Worm (Caenorhabditis elegans) whole organism, L3 larva: ENCODE measurements around the gene egg-1.

Experiments
- R02D3.7 ChIP-seq: fragments of 150-350 bp; optimal IDR thresholded peaks from 2 replicates; lab custom pipeline; 2014; ENCODE audit warnings: missing biosample characterization, missing genetic modification characterization
- ZK546.5 ChIP-seq: sonication (generic microtip); optimal IDR thresholded peaks from 2 replicates; lab custom pipeline; 2017; ENCODE audit warnings: missing biosample characterization, missing genetic modification characterization
- ama-1 ChIP-seq: fragments of 150-350 bp; optimal IDR thresholded peaks from 2 replicates; lab custom pipeline; 2018
- ceh-16 ChIP-seq: sonication (generic microtip); optimal IDR thresholded peaks from 2 replicates; lab custom pipeline; 2017; ENCODE audit warnings: missing biosample characterization, missing genetic modification characterization
- ceh-28 ChIP-seq: fragments of 150-350 bp; optimal IDR thresholded peaks from 2 replicates; lab custom pipeline; 2014; ENCODE audit warnings: missing biosample characterization, missing genetic modification reagents, missing genetic modification characterization
- ceh-82 ChIP-seq: fragments of 150-350 bp; optimal IDR thresholded peaks from 2 replicates; lab custom pipeline; 2014; ENCODE audit warnings: missing biosample characterization, missing genetic modification characterization
- daf-12 ChIP-seq: fragments of 150-350 bp; optimal IDR thresholded peaks from 2 replicates; lab custom pipeline; 2014; ENCODE audit warnings: missing biosample characterization, missing genetic modification reagents, missing genetic modification characterization
- egl-27 ChIP-seq: sonication (generic microtip); optimal IDR thresholded peaks from 4 replicates; lab custom pipeline; 2017; ENCODE audit warnings: missing biosample characterization, missing genetic modification reagents, missing genetic modification characterization
- egl-5 ChIP-seq: fragments of 150-350 bp; optimal IDR thresholded peaks from 2 replicates; lab custom pipeline; 2017; ENCODE audit warnings: missing biosample characterization, missing genetic modification reagents, missing genetic modification characterization, inconsistent platforms
- elt-1 ChIP-seq: fragments of 150-350 bp; optimal IDR thresholded peaks from 2 replicates; lab custom pipeline; 2014; ENCODE audit warnings: missing biosample characterization, missing genetic modification characterization
- elt-2 ChIP-seq: sonication (generic microtip); optimal IDR thresholded peaks from 2 replicates; lab custom pipeline; 2016; ENCODE audit warnings: missing genetic modification reagents, mild to moderate bottlenecking, missing genetic modification characterization, missing compliant biosample characterization
- elt-3 ChIP-seq, 3 experiments: fragments of 150-350 bp in 1 of 3; sonication (generic microtip) in 2 of 3; optimal IDR thresholded peaks; 2 replicates in 2 of 3; 4 replicates in 1 of 3; lab custom pipeline; 2014 to 2017; ENCODE audit warnings: missing biosample characterization in 3 of 3, missing genetic modification characterization in 3 of 3
- eor-1 ChIP-seq, 2 experiments: fragments of 150-350 bp; optimal IDR thresholded peaks; 2 replicates each; lab custom pipeline; 2014 to 2018; ENCODE audit warnings: missing biosample characterization in 2 of 2, missing genetic modification characterization in 2 of 2
- fkh-10 ChIP-seq: sonication (generic microtip); optimal IDR thresholded peaks from 2 replicates; lab custom pipeline; 2017; ENCODE audit warnings: missing biosample characterization, missing genetic modification reagents, missing genetic modification characterization
- fkh-2 ChIP-seq: fragments of 150-350 bp; optimal IDR thresholded peaks from 2 replicates; lab custom pipeline; 2014; ENCODE audit warnings: missing biosample characterization, missing genetic modification reagents, missing genetic modification characterization
- fos-1 ChIP-seq: fragments of 150-350 bp; optimal IDR thresholded peaks from 2 replicates; lab custom pipeline; 2014; ENCODE audit warnings: missing biosample characterization, missing genetic modification characterization
- hmg-11 ChIP-seq: sonication (generic microtip); optimal IDR thresholded peaks from 2 replicates; lab custom pipeline; 2016; ENCODE audit warnings: missing genetic modification characterization, missing compliant biosample characterization
- jun-1 ChIP-seq: fragments of 150-350 bp; optimal IDR thresholded peaks from 2 replicates; lab custom pipeline; 2014; ENCODE audit warnings: missing biosample characterization, missing genetic modification reagents, missing genetic modification characterization
- lin-15B ChIP-seq: fragments of 150-350 bp; optimal IDR thresholded peaks from 2 replicates; lab custom pipeline; 2014; ENCODE audit warnings: missing biosample characterization, missing genetic modification characterization
- lin-39 ChIP-seq: fragments of 150-350 bp; optimal IDR thresholded peaks from 2 replicates; lab custom pipeline; 2018; ENCODE audit warnings: missing biosample characterization, missing genetic modification reagents, missing genetic modification characterization
- lsy-12 ChIP-seq: sonication (generic microtip); optimal IDR thresholded peaks from 2 replicates; lab custom pipeline; 2016; ENCODE audit warnings: mild to moderate bottlenecking, missing genetic modification characterization, missing compliant biosample characterization
- mdl-1 ChIP-seq: fragments of 150-350 bp; optimal IDR thresholded peaks from 2 replicates; lab custom pipeline; 2014; ENCODE audit warnings: missing biosample characterization, missing genetic modification characterization
- mml-1 ChIP-seq: fragments of 150-350 bp; sonication (generic microtip); optimal IDR thresholded peaks from 3 replicates; lab custom pipeline; 2014; ENCODE audit warnings: missing biosample characterization, missing genetic modification characterization
- nfya-1 ChIP-seq: sonication (generic microtip); optimal IDR thresholded peaks from 2 replicates; lab custom pipeline; 2017; ENCODE audit warnings: missing genetic modification characterization, mild to moderate bottlenecking, missing compliant biosample characterization, antibody characterized with exemption, moderate library complexity; ENCODE audit not compliant: insufficient read depth
- nhr-11 ChIP-seq: fragments of 150-350 bp; optimal IDR thresholded peaks from 2 replicates; lab custom pipeline; 2014; ENCODE audit warnings: missing biosample characterization, missing genetic modification characterization
- nhr-12 ChIP-seq: fragments of 150-350 bp; optimal IDR thresholded peaks from 2 replicates; lab custom pipeline; 2014; ENCODE audit warnings: missing biosample characterization, missing genetic modification characterization
- nhr-23 ChIP-seq: fragments of 150-350 bp; optimal IDR thresholded peaks from 2 replicates; lab custom pipeline; 2014; ENCODE audit warnings: missing biosample characterization, missing genetic modification reagents, missing genetic modification characterization
- nhr-237 ChIP-seq: fragments of 150-350 bp; optimal IDR thresholded peaks from 2 replicates; lab custom pipeline; 2014; ENCODE audit warnings: missing biosample characterization, missing genetic modification characterization
- nhr-25 ChIP-seq: sonication (generic microtip); optimal IDR thresholded peaks from 2 replicates; lab custom pipeline; 2017; ENCODE audit warnings: missing biosample characterization, missing genetic modification characterization
- nhr-28 ChIP-seq: fragments of 150-350 bp; optimal IDR thresholded peaks from 2 replicates; lab custom pipeline; 2014; ENCODE audit warnings: missing biosample characterization, missing genetic modification characterization
- nhr-43 ChIP-seq: sonication (generic microtip); optimal IDR thresholded peaks from 2 replicates; lab custom pipeline; 2016; ENCODE audit warnings: mild to moderate bottlenecking, missing genetic modification characterization, missing compliant biosample characterization; ENCODE audit not compliant: poor library complexity, severe bottlenecking
- nhr-67 ChIP-seq: fragments of 150-350 bp; optimal IDR thresholded peaks from 2 replicates; lab custom pipeline; 2014; ENCODE audit warnings: missing biosample characterization, missing genetic modification characterization
- nhr-76 ChIP-seq: fragments of 150-350 bp; sonication (generic microtip); optimal IDR thresholded peaks from 5 replicates; lab custom pipeline; 2014; ENCODE audit warnings: missing biosample characterization, missing genetic modification characterization
- nhr-77 ChIP-seq: fragments of 150-350 bp; optimal IDR thresholded peaks from 2 replicates; lab custom pipeline; 2014; ENCODE audit warnings: missing biosample characterization, missing genetic modification characterization
- pha-4 ChIP-seq: fragments of 150-350 bp; optimal IDR thresholded peaks from 2 replicates; lab custom pipeline; 2014; ENCODE audit warnings: missing biosample characterization, missing genetic modification reagents, missing genetic modification characterization
- pqm-1 ChIP-seq: fragments of 150-350 bp; optimal IDR thresholded peaks from 2 replicates; lab custom pipeline; 2017; ENCODE audit warnings: missing biosample characterization, missing genetic modification characterization, inconsistent platforms
- sea-2 ChIP-seq: fragments of 150-350 bp; sonication (generic microtip); optimal IDR thresholded peaks from 4 replicates; lab custom pipeline; 2014; ENCODE audit warnings: missing biosample characterization, missing genetic modification reagents, missing genetic modification characterization
- skn-1 ChIP-seq: fragments of 150-350 bp; optimal IDR thresholded peaks from 2 replicates; lab custom pipeline; 2014; ENCODE audit warnings: missing biosample characterization, missing genetic modification characterization
- snpc-4 ChIP-seq: fragments of 150-350 bp; optimal IDR thresholded peaks from 2 replicates; lab custom pipeline; 2014; ENCODE audit warnings: missing biosample characterization, missing genetic modification characterization
- tbx-2 ChIP-seq: sonication (generic microtip); optimal IDR thresholded peaks from 2 replicates; lab custom pipeline; 2016; ENCODE audit warnings: mild to moderate bottlenecking, missing genetic modification characterization, missing compliant biosample characterization
- unc-39 ChIP-seq: sonication (generic microtip); optimal IDR thresholded peaks from 4 replicates; lab custom pipeline; 2017; ENCODE audit warnings: missing biosample characterization, missing genetic modification characterization
- unc-62 ChIP-seq: fragments of 150-350 bp; sonication (generic microtip); optimal IDR thresholded peaks from 4 replicates; lab custom pipeline; 2014; ENCODE audit warnings: missing biosample characterization, missing genetic modification reagents, missing genetic modification characterization
- zag-1 ChIP-seq: fragments of 150-350 bp; optimal IDR thresholded peaks from 2 replicates; lab custom pipeline; 2014; ENCODE audit warnings: missing biosample characterization, missing genetic modification characterization
- ztf-4 ChIP-seq: fragments of 150-350 bp; optimal IDR thresholded peaks from 2 replicates; lab custom pipeline; 2014; ENCODE audit warnings: missing biosample characterization, missing genetic modification characterization

Gene egg-1

ce11 chrIII:5758519-5759099, 30.6 kb downstream of the egg-1 start (continued):
- TF ChIP-seq unc-62 (GFP tag; lab: Kevin White, UChicago) (peak; percentile 37), nhr-67 (tag; lab: Kevin White, UChicago) (no peak), egl-27 (tag; lab: Kevin White, UChicago) (no peak), elt-1 (peak; percentile 33), nhr-11 (peak; percentile 71)

ce11 chrIII:5760721-5761120, 32.7 kb downstream of the egg-1 start:
- no peak for TF ChIP-seq nhr-12
- no peak for TF ChIP-seq egl-27 (tag; lab: Kevin White, UChicago)
- TF ChIP-seq zag-1 = no peak
- no peak for TF ChIP-seq unc-39 (tag; lab: Kevin White, UChicago)
- no peak for TF ChIP-seq nhr-23
- no peak for TF ChIP-seq nhr-77 (tag; lab: Kevin White, UChicago)
- TF ChIP-seq nfya-1 (tag; lab: Kevin White, UChicago) = peak; percentile 7
- TF ChIP-seq ceh-16 (tag; lab: Kevin White, UChicago) = no peak
- TF ChIP-seq egl-5 = peak; percentile 10

ce11 chrIII:5761886-5762285, 33.9 kb downstream of the egg-1 start:
- peak; percentile 3 for TF ChIP-seq tbx-2
- TF ChIP-seq sea-2 (GFP tag; lab: Kevin White, UChicago) = no peak
- TF ChIP-seq, all 47 proteins: peak for 1

- TF ChIP-seq nhr-77 (tag; lab: Kevin White, UChicago) = no peak
- no peak for TF ChIP-seq eor-1 (tag; optimal IDR thresholded peaks at IDR 0.05; lab: Kevin White, UChicago)
These were observed 36.0 kb downstream of the egg-1 start for ce11 chrIII:5763988-5764387.

ce11 chrIII:5769726-5770235, 41.8 kb downstream of the egg-1 start, which contains the start of gene cutl-23:
TSS of gene cutl-23 (plus strand) at chrIII:5770185.
- TF ChIP-seq zag-1 = no peak
- no peak for TF ChIP-seq unc-62 (GFP tag; lab: Kevin White, UChicago)
- peak; percentile 22 for TF ChIP-seq nhr-43 (tag; lab: Kevin White, UChicago)
- TF ChIP-seq fkh-10 (GFP tag; lab: Kevin White, UChicago) = no peak
- no peak for TF ChIP-seq ceh-82 (tag; lab: Kevin White, UChicago)
- no peak for TF ChIP-seq fkh-2 (tag; lab: Kevin White, UChicago)
- TF ChIP-seq nhr-77 (tag; lab: Kevin White, UChicago) = no peak
- TF ChIP-seq lin-15B (tag; lab: Kevin White, UChicago) = no peak
- no peak for TF ChIP-seq ZK546.5
- no peak for TF ChIP-seq elt-1
- no peak for TF ChIP-seq nhr-67 (tag; lab: Kevin White, UChicago)
- no peak for TF ChIP-seq fos-1 (tag; lab: Kevin White, UChicago)
- TF ChIP-seq nhr-11 = no peak
- no peak for TF ChIP-seq jun-1 (tag; lab: Kevin White, UChicago)
- TF ChIP-seq nfya-1 (tag; lab: Kevin White, UChicago) = peak; percentile 14
- no peak for TF ChIP-seq pqm-1 (tag; lab: Kevin White, UChicago)
- no peak for TF ChIP-seq ceh-28 (tag; lab: Kevin White, UChicago)
- peak; percentile 28 for TF ChIP-seq lsy-12
- no peak for TF ChIP-seq eor-1 (tag; optimal IDR thresholded peaks at IDR 0.05; lab: Kevin White, UChicago)
- TF ChIP-seq pha-4 (tag; lab: Kevin White, UChicago) = no peak
- no peak for TF ChIP-seq elt-3 (tag; optimal IDR thresholded peaks at IDR 0.05; lab: Kevin White, UChicago)
- TF ChIP-seq hmg-11 (tag; lab: Kevin White, UChicago) = no peak
- no peak for TF ChIP-seq lin-39
- no peak for TF ChIP-seq nhr-237 (tag; lab: Kevin White, UChicago)
- no peak for TF ChIP-seq unc-39 (tag; lab: Kevin White, UChicago)
- no peak for TF ChIP-seq ztf-4 (tag; lab: Kevin White, UChicago)
- TF ChIP-seq snpc-4 (tag; lab: Kevin White, UChicago) = no peak
- no peak for TF ChIP-seq nhr-28
- peak; percentile 7 for TF ChIP-seq elt-2 (tag; lab: Kevin White, UChicago)
- no peak for TF ChIP-seq R02D3.7 (tag; lab: Kevin White, UChicago)
- TF ChIP-seq sea-2 (GFP tag; lab: Kevin White, UChicago) = no peak
- TF ChIP-seq mdl-1 (tag; lab: Kevin White, UChicago) = no peak
- no peak for TF ChIP-seq tbx-2
- TF ChIP-seq nhr-76 (tag; lab: Kevin White, UChicago) = no peak
- TF ChIP-seq nhr-25 (tag; lab: Kevin White, UChicago) = peak; percentile 14
- TF ChIP-seq mml-1 (tag; lab: Kevin White, UChicago) = no peak
- no peak for TF ChIP-seq nhr-23
- no peak for TF ChIP-seq skn-1
- TF ChIP-seq nhr-12 = no peak
- TF ChIP-seq ama-1 (lab: Kevin White, UChicago) = no peak
- TF ChIP-seq daf-12 (tag; lab: Kevin White, UChicago) = no peak
